Fruit fly (Drosophila melanogaster) whole organism, prepupa: Measurements from ENCODE around the gene ovm.
A peak's percentile ranks its signal among the peaks of the same experiment; 100 is the strongest.

Experiments used
- Blimp-1 ChIP-seq: fragments of 200-800 bp; sonication (Bioruptor generic); optimal IDR thresholded peaks from 3 replicates; lab custom pipeline; 2017; ENCODE audit warnings: missing biosample characterization, missing genetic modification characterization, mild to moderate bottlenecking, moderate library complexity, missing genetic modification reagents
- CG10631 ChIP-seq: fragments of 200-800 bp; sonication (Bioruptor generic); optimal IDR thresholded peaks from 2 replicates; lab custom pipeline; 2016; ENCODE audit warnings: missing biosample characterization, missing genetic modification characterization
- CG11902 ChIP-seq: fragments of 200-800 bp; sonication (Bioruptor generic); optimal IDR thresholded peaks from 3 replicates; lab custom pipeline; 2016; ENCODE audit warnings: missing biosample characterization, missing genetic modification characterization
- CG1621 ChIP-seq: fragments of 200-800 bp; sonication (Bioruptor generic); optimal IDR thresholded peaks from 3 replicates; lab custom pipeline; 2018; ENCODE audit warnings: missing biosample characterization, mild to moderate bottlenecking, missing genetic modification characterization
- CG16779 ChIP-seq: fragments of 200-800 bp; sonication (Bioruptor generic); optimal IDR thresholded peaks from 3 replicates; lab custom pipeline; 2017; ENCODE audit warnings: missing biosample characterization, mild to moderate bottlenecking, missing genetic modification characterization
- CG3032 ChIP-seq: fragments of 200-800 bp; optimal IDR thresholded peaks from 2 replicates; lab custom pipeline; 2019; ENCODE audit warnings: missing biosample characterization, mild to moderate bottlenecking, missing genetic modification characterization, moderate library complexity
- CG34406 ChIP-seq: fragments of 200-800 bp; sonication (Bioruptor generic); optimal IDR thresholded peaks from 3 replicates; lab custom pipeline; 2016; ENCODE audit warnings: missing biosample characterization, missing genetic modification characterization
- CG3919 ChIP-seq: fragments of 200-800 bp; sonication (Bioruptor generic); optimal IDR thresholded peaks from 3 replicates; lab custom pipeline; 2016; ENCODE audit warnings: missing biosample characterization, missing genetic modification characterization
- CG4318 ChIP-seq: fragments of 200-800 bp; sonication (Bioruptor generic); optimal IDR thresholded peaks from 3 replicates; lab custom pipeline; 2017; ENCODE audit warnings: missing biosample characterization, mild to moderate bottlenecking, missing genetic modification characterization
- CG6163 ChIP-seq: fragments of 200-800 bp; sonication (Bioruptor generic); IDR thresholded peaks from 3 replicates; pipeline ENCODE4 v1.3.6; 2022; ENCODE audit warnings: missing biosample characterization, missing genetic modification characterization
- CG6792 ChIP-seq: fragments of 200-800 bp; sonication (Bioruptor generic); optimal IDR thresholded peaks from 3 replicates; lab custom pipeline; 2016; ENCODE audit warnings: missing biosample characterization, missing genetic modification characterization
- CG6854 ChIP-seq: fragments of 200-800 bp; sonication (Bioruptor generic); optimal IDR thresholded peaks from 2 replicates; lab custom pipeline; 2017; ENCODE audit warnings: missing biosample characterization, mild to moderate bottlenecking, missing genetic modification characterization
- CG7368 ChIP-seq: fragments of 200-800 bp; sonication (Bioruptor generic); optimal IDR thresholded peaks from 3 replicates; lab custom pipeline; 2016; ENCODE audit warnings: missing biosample characterization, missing genetic modification characterization
- CG8119 ChIP-seq: fragments of 200-800 bp; sonication (Bioruptor generic); IDR thresholded peaks from 3 replicates; pipeline ENCODE4 v1.3.6; 2022; ENCODE audit warnings: missing biosample characterization, missing genetic modification characterization
- CG8319 ChIP-seq: fragments of 200-800 bp; sonication (Bioruptor generic); optimal IDR thresholded peaks from 3 replicates; lab custom pipeline; 2016; ENCODE audit warnings: missing biosample characterization, missing genetic modification characterization
- CG8632 ChIP-seq: fragments of 200-800 bp; sonication (Bioruptor generic); optimal IDR thresholded peaks from 3 replicates; lab custom pipeline; 2016; ENCODE audit warnings: missing biosample characterization, missing genetic modification characterization
- CG9139 ChIP-seq: fragments of 200-800 bp; sonication (Bioruptor generic); optimal IDR thresholded peaks from 3 replicates; lab custom pipeline; 2017; ENCODE audit warnings: missing biosample characterization, mild to moderate bottlenecking, missing genetic modification characterization
- Eip75B ChIP-seq: fragments of 200-800 bp; sonication (Bioruptor generic); optimal IDR thresholded peaks from 3 replicates; lab custom pipeline; 2016; ENCODE audit warnings: missing biosample characterization, missing genetic modification characterization
- Eip78C ChIP-seq: fragments of 200-800 bp; sonication (Bioruptor generic); peaks from one replicate; lab custom pipeline; 2016; ENCODE audit warnings: missing biosample characterization, missing genetic modification characterization
- Eip93F ChIP-seq: fragments of 200-800 bp; sonication (Bioruptor generic); optimal IDR thresholded peaks from 2 replicates; lab custom pipeline; 2016; ENCODE audit warnings: missing biosample characterization, mild to moderate bottlenecking, missing genetic modification characterization
- Ets21C ChIP-seq: fragments of 200-800 bp; sonication (Bioruptor generic); optimal IDR thresholded peaks from 3 replicates; lab custom pipeline; 2016; ENCODE audit warnings: missing biosample characterization, missing genetic modification characterization
- Hr39 ChIP-seq: fragments of 200-800 bp; sonication (Bioruptor generic); optimal IDR thresholded peaks from 2 replicates; lab custom pipeline; 2016; ENCODE audit warnings: missing biosample characterization, missing genetic modification characterization
- Lpt ChIP-seq: fragments of 200-800 bp; sonication (Bioruptor generic); optimal IDR thresholded peaks from 3 replicates; lab custom pipeline; 2016; ENCODE audit warnings: missing biosample characterization, missing genetic modification characterization
- Met ChIP-seq: fragments of 200-800 bp; sonication (Bioruptor generic); optimal IDR thresholded peaks from 3 replicates; lab custom pipeline; 2016; ENCODE audit warnings: missing biosample characterization, missing genetic modification characterization
- Sox102F ChIP-seq: fragments of 200-800 bp; sonication (Bioruptor generic); optimal IDR thresholded peaks from 2 replicates; lab custom pipeline; 2016; ENCODE audit warnings: missing biosample characterization, mild to moderate bottlenecking, missing genetic modification characterization
- Sox14 ChIP-seq: fragments of 200-800 bp; sonication (Bioruptor generic); optimal IDR thresholded peaks from 3 replicates; lab custom pipeline; 2016; ENCODE audit warnings: missing biosample characterization, missing genetic modification characterization
- Sox15 ChIP-seq: fragments of 200-800 bp; sonication (Bioruptor generic); optimal IDR thresholded peaks from 3 replicates; lab custom pipeline; 2016; ENCODE audit warnings: missing biosample characterization, missing genetic modification characterization
- acj6 ChIP-seq: fragments of 200-800 bp; sonication (Bioruptor generic); optimal IDR thresholded peaks from 3 replicates; lab custom pipeline; 2016; ENCODE audit warnings: missing biosample characterization, missing genetic modification characterization
- dac ChIP-seq: fragments of 200-800 bp; sonication (Bioruptor generic); optimal IDR thresholded peaks from 2 replicates; lab custom pipeline; 2017; ENCODE audit warnings: missing biosample characterization, mild to moderate bottlenecking, missing genetic modification characterization
- dsx ChIP-seq: fragments of 200-800 bp; optimal IDR thresholded peaks from 3 replicates; lab custom pipeline; 2019; ENCODE audit warnings: missing biosample characterization, mild to moderate bottlenecking, missing genetic modification characterization, moderate library complexity; ENCODE audit not compliant: poor library complexity, severe bottlenecking
- esn ChIP-seq: fragments of 200-800 bp; sonication (Bioruptor generic); optimal IDR thresholded peaks from 2 replicates; lab custom pipeline; 2016; ENCODE audit warnings: missing biosample characterization, mild to moderate bottlenecking, missing genetic modification characterization, moderate library complexity
- fd59A ChIP-seq: fragments of 200-800 bp; sonication (Bioruptor generic); optimal IDR thresholded peaks from 2 replicates; lab custom pipeline; 2017; ENCODE audit warnings: missing biosample characterization, mild to moderate bottlenecking, missing genetic modification characterization, missing genetic modification reagents
- fkh ChIP-seq: fragments of 200-800 bp; sonication (Bioruptor generic); optimal IDR thresholded peaks from 3 replicates; lab custom pipeline; 2017; ENCODE audit warnings: missing biosample characterization, mild to moderate bottlenecking, missing genetic modification characterization, moderate library complexity
- pdm3 ChIP-seq: fragments of 200-800 bp; sonication (Bioruptor generic); optimal IDR thresholded peaks from 3 replicates; lab custom pipeline; 2016; ENCODE audit warnings: missing biosample characterization, missing genetic modification characterization
- spab ChIP-seq: fragments of 200-800 bp; sonication (Bioruptor generic); optimal IDR thresholded peaks from 2 replicates; lab custom pipeline; 2017; ENCODE audit warnings: missing biosample characterization, mild to moderate bottlenecking, missing genetic modification characterization, missing genetic modification reagents
- ss ChIP-seq, 2 experiments: fragments of 200-800 bp; sonication (Bioruptor generic); optimal IDR thresholded peaks; 2 replicates in 1 of 2; 3 replicates in 1 of 2; lab custom pipeline; 2017 to 2018; ENCODE audit warnings: mild to moderate bottlenecking in 2 of 2, missing biosample characterization in 2 of 2, missing genetic modification characterization in 2 of 2, moderate library complexity in 1 of 2
- svp ChIP-seq: fragments of 200-800 bp; sonication (Bioruptor generic); peaks from one replicate; lab custom pipeline; 2016; ENCODE audit warnings: missing biosample characterization, missing genetic modification characterization
- topi ChIP-seq: fragments of 200-800 bp; sonication (Bioruptor generic); optimal IDR thresholded peaks from 3 replicates; lab custom pipeline; 2016; ENCODE audit warnings: missing biosample characterization, missing genetic modification characterization
- vri ChIP-seq: fragments of 200-800 bp; sonication (Bioruptor generic); optimal IDR thresholded peaks from 3 replicates; lab custom pipeline; 2016; ENCODE audit warnings: missing biosample characterization, mild to moderate bottlenecking, missing genetic modification characterization

Gene ovm

DNA sequence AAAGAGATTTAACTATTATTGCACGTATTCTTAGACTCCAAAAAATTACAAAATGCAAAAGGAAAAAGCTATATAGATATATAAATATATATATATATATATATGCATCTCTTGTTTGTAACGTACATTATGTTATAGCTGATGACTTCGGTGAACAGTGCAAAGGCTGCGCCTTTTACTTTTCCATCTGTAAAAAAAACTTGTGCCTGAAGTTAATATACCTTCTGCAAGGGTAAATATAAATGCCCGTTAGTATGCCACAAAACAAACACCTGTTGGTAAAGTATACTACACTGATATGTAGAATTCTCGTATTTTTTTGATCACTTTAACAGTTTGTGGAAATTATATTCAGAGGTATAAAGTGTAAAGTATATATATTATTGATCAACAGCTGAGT, 2.7 kb downstream of the ovm start:
- no peak for TF ChIP-seq spab (GFP tag; lab: Kevin White, UChicago)
- peak; percentile 16 for TF ChIP-seq svp (GFP tag; lab: Kevin White, UChicago)
- TF ChIP-seq Eip78C (GFP tag; lab: Kevin White, UChicago) = peak; percentile 38

DNA sequence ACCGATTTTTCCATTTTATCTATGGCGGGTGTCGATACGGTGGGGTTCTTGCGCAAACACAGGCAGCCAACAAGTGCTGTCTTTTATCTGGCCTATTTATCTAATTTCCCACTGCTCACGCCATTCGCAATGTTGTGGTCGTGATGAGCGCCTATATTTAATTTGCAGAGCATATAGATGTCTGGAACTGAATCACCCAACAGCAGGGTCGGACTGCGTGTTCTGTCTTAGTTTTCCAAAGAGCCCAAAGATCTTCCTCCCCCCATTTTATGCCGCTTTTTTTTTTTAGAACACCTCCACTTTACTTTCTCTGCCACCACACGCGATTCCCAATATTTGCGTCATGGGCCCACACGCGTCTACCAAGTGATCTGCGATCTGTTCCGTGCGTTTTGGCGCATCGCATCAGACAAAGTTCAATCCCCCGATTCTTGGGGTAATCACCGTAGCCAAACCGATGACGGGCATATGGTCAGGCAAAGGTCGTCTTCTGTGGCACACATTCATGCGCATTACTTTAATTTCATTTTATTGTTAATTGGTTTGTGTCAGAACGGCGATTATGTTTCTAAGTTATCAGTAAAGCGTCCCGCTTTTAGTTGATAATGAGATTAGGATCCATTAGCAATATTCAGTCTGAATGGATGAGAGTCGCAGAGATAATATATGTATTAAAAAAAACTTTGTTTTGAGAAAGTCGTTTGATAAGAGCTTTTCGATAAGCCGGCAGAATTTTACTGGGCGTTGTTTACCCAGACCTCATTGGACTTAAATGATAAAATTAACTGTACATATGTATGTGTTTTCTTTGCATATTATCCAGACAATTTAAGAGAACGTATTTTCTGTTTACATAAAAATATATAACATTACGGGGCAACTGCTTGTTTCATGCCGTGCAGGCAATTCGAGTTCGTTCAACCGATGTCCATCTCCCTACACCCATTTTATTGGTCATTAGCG, 3.8 kb downstream of the ovm start:
- TF ChIP-seq CG6163 (GFP tag; lab: Robert Waterston, UW) (no peak), Met (GFP tag; lab: Kevin White, UChicago) (peak; percentile 36), CG3919 (GFP tag; lab: Kevin White, UChicago) (no peak), fkh (GFP tag; lab: Kevin White, UChicago) (peak; percentile 23), CG8632 (GFP tag; lab: Kevin White, UChicago) (no peak), Blimp-1 (GFP tag; lab: Kevin White, UChicago) (no peak), esn (GFP tag; lab: Kevin White, UChicago) (peak; percentile 15), Eip93F (GFP tag; lab: Kevin White, UChicago) (no peak), CG16779 (tag; lab: Kevin White, UChicago) (no peak), CG6792 (GFP tag; lab: Kevin White, UChicago) (no peak), CG11902 (GFP tag; lab: Kevin White, UChicago) (no peak), dac (GFP tag; lab: Kevin White, UChicago) (no peak), vri (GFP tag; lab: Kevin White, UChicago) (peak; percentile 67), Hr39 (no peak), Sox102F (GFP tag; lab: Kevin White, UChicago) (peak; percentile 2), CG8119 (GFP tag; lab: Robert Waterston, UW) (no peak), CG6854 (peak; percentile 38), spab (GFP tag; lab: Kevin White, UChicago) (no peak), CG3032 (no peak), CG10631 (no peak), CG34406 (GFP tag; lab: Kevin White, UChicago) (no peak), topi (GFP tag; lab: Kevin White, UChicago) (no peak), Sox15 (GFP tag; lab: Kevin White, UChicago) (no peak), svp (GFP tag; lab: Kevin White, UChicago) (peak; percentile 94), CG8319 (GFP tag; lab: Kevin White, UChicago) (no peak)

dm6 chr2L:136131-136426, 4.7 kb downstream of the ovm start:
- TF ChIP-seq Eip78C (GFP tag; lab: Kevin White, UChicago) (peak; percentile 34), svp (GFP tag; lab: Kevin White, UChicago) (peak; percentile 93), vri (GFP tag; lab: Kevin White, UChicago) (peak; percentile 32), fd59A (no peak)

DNA sequence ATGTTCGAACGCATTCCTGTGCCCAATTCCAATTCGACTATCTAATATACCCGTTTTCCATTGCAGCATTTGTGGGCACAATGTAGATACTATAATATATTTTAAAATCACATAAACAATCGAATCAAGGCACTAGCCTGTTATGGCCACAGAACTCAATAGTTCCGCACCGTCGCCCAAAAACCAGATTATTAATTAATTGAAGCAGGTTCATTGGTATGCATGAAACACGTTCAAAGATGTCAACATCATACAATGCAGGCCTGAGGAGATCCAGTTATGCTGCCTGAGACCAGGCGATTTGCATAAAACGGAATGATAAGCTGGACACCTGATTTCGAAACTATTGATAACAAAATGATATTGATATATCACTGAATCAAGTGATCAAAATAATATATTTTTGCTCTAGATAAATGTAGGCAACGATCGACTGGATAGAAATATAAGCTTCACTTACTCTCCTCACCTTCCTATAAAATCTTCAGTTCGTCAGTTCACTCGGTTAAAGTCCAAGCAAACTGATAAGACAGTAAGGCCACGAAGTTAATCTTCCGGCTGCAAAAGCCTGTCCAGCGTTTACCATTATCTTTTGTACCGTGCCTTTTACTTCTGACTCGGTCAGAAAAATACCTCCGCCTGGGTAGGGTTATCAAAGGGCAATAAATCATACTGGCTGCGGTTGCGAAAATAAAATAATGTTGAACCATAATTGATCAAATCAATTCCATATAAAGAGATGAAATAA, 5.2 kb downstream of the ovm start:
- TF ChIP-seq CG7368 (GFP tag; lab: Kevin White, UChicago) (no peak), CG10631 (no peak), Eip75B (GFP tag; lab: Kevin White, UChicago) (no peak), esn (GFP tag; lab: Kevin White, UChicago) (no peak), CG6792 (GFP tag; lab: Kevin White, UChicago) (no peak), Eip78C (GFP tag; lab: Kevin White, UChicago) (peak; percentile 63), dsx (no peak), CG8632 (GFP tag; lab: Kevin White, UChicago) (no peak), Blimp-1 (GFP tag; lab: Kevin White, UChicago) (no peak), CG1621 (tag; lab: Kevin White, UChicago) (peak; percentile 36), ss (GFP tag; optimal IDR thresholded peaks at IDR 0.05; lab: Kevin White, UChicago) (peak; percentile 8 to 67), Lpt (GFP tag; lab: Kevin White, UChicago) (no peak), Sox14 (GFP tag; lab: Kevin White, UChicago) (no peak), vri (GFP tag; lab: Kevin White, UChicago) (no peak), CG8119 (GFP tag; lab: Robert Waterston, UW) (no peak), CG6854 (no peak), CG6163 (GFP tag; lab: Robert Waterston, UW) (no peak), CG4318 (no peak), Ets21C (GFP tag; lab: Kevin White, UChicago) (no peak), spab (GFP tag; lab: Kevin White, UChicago) (no peak), fkh (GFP tag; lab: Kevin White, UChicago) (no peak), Met (GFP tag; lab: Kevin White, UChicago) (no peak), CG34406 (GFP tag; lab: Kevin White, UChicago) (no peak), CG3919 (GFP tag; lab: Kevin White, UChicago) (peak; percentile 4), CG3032 (no peak), topi (GFP tag; lab: Kevin White, UChicago) (no peak), CG9139 (GFP tag; lab: Kevin White, UChicago) (peak; percentile 47), svp (GFP tag; lab: Kevin White, UChicago) (peak; percentile 98), Eip93F (GFP tag; lab: Kevin White, UChicago) (no peak), acj6 (GFP tag; lab: Kevin White, UChicago) (no peak), pdm3 (GFP tag; lab: Kevin White, UChicago) (no peak)
